Worm (Caenorhabditis elegans): ENCODE measurements around the gene cas-1.

The cas-1 gene

DNA sequence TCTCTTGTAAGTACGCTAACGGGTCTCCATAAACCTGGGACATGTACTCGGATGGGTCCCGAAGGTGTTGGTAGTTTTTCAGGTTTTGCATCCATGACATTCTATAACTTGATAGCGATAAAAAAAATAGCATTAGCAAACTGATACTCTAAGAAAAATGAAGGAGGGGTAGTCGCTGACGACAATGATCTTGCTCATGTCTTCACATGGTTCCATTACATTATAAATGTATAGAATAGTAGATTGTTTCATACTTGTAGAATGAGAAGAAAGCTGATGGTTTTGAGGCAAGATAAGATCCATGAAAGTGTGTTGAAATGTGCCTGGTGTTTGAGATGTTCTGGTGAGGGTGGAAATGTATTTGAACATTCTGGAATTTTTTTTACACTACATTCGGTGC, 6.4 kb downstream of the cas-1 start, which contains the start of gene mec-4:
Gene mec-4, minus strand, starts transcription at position 101 of the 400 bp plus-strand sequence.
- no peak for TF ChIP-seq elt-2 (tag; optimal IDR thresholded peaks at IDR 0.05)
- no peak for TF ChIP-seq sox-2 (GFP tag; IDR thresholded peaks at IDR 0.05)
- no peak for TF ChIP-seq K09A11.1 (tag; optimal IDR thresholded peaks at IDR 0.05; ENCODE audit: insufficient read depth)
- no peak for TF ChIP-seq pqm-1 (tag; optimal IDR thresholded peaks at IDR 0.05)
- TF ChIP-seq ztf-16 (tag; optimal IDR thresholded peaks at IDR 0.05), result no peak
- TF ChIP-seq ceh-48 (tag; optimal IDR thresholded peaks at IDR 0.05), result no peak

DNA sequence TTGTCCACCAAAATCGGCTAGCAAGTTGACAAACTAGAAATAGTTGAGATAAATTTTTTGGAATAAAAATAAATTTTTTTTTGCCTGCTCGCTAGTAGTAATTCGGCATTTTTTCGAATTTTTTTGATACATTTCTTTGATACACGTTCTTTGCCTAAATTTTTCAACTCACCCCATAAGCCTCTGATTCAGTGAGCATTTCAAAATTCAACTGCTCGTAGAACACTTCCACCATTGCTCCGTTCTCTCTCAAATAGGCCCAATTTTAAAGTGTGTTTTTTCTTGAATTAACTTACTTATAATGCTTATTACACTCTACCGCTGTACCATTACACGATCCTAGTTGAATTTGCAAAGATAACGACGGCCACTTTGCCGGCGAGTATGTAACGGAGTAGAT, 9.9 kb downstream of the cas-1 start:
- TF ChIP-seq T23F11.4 (GFP tag; optimal IDR thresholded peaks at IDR 0.05) (no peak), mec-3 (tag; optimal IDR thresholded peaks at IDR 0.05; ENCODE audit: borderline replicate concordance) (no peak), unc-3 (GFP tag; conservative IDR thresholded peaks at IDR 0.05) (no peak), unc-3 (tag; optimal IDR thresholded peaks at IDR 0.05) (no peak), F13H6.1 (tag; optimal IDR thresholded peaks at IDR 0.05) (no peak)

ce11 chrX:16799065-16799663, 14.3 kb downstream of the cas-1 start:
- TF ChIP-seq lim-6 (tag; optimal IDR thresholded peaks at IDR 0.05) (no peak), syd-9 (tag; optimal IDR thresholded peaks at IDR 0.05) (no peak), ceh-2 (tag; optimal IDR thresholded peaks at IDR 0.05) (no peak), nhr-232 (tag; optimal IDR thresholded peaks at IDR 0.05) (no peak), nfya-1 (tag; optimal IDR thresholded peaks at IDR 0.05) (peak; percentile 75), hlh-30 (tag; optimal IDR thresholded peaks at IDR 0.05; ENCODE audit: insufficient read depth) (peak; percentile 53), pqm-1 (tag; optimal IDR thresholded peaks at IDR 0.05) (no peak), pax-1 (tag; optimal IDR thresholded peaks at IDR 0.05) (no peak), unc-42 (tag; optimal IDR thresholded peaks at IDR 0.05) (peak; percentile 10), pros-1 (tag; optimal IDR thresholded peaks at IDR 0.05) (peak; percentile 29), ets-4 (tag; optimal IDR thresholded peaks at IDR 0.05) (no peak), ceh-6 (GFP tag; optimal IDR thresholded peaks at IDR 0.05) (no peak), hlh-15 (tag; optimal IDR thresholded peaks at IDR 0.05) (no peak), lin-11 (tag; optimal IDR thresholded peaks at IDR 0.05) (no peak), pat-9 (tag; optimal IDR thresholded peaks at IDR 0.05) (no peak), elt-2 (tag; optimal IDR thresholded peaks at IDR 0.05) (peak; percentile 20), sdc-2 (tag; optimal IDR thresholded peaks at IDR 0.05) (peak; percentile 60), pha-4 (tag; optimal IDR thresholded peaks at IDR 0.05) (no peak), zip-5 (tag; optimal IDR thresholded peaks at IDR 0.05) (no peak), hlh-6 (tag; optimal IDR thresholded peaks at IDR 0.05) (no peak), ceh-34 (tag; optimal IDR thresholded peaks at IDR 0.05) (peak; percentile 17), ceh-18 (tag; optimal IDR thresholded peaks at IDR 0.05) (peak; percentile 39), ref-2 (tag; optimal IDR thresholded peaks at IDR 0.05) (peak; percentile 42), ceh-48 (tag; optimal IDR thresholded peaks at IDR 0.05) (peak; percentile 1), ztf-16 (tag; optimal IDR thresholded peaks at IDR 0.05) (no peak), sox-4 (tag; optimal IDR thresholded peaks at IDR 0.05) (no peak), nhr-11 (tag; optimal IDR thresholded peaks at IDR 0.05) (no peak), tbx-7 (tag; optimal IDR thresholded peaks at IDR 0.05) (no peak), K02D7.2 (tag; optimal IDR thresholded peaks at IDR 0.05) (no peak), tbx-2 (tag; optimal IDR thresholded peaks at IDR 0.05) (peak; percentile 49), ceh-31 (tag; optimal IDR thresholded peaks at IDR 0.05) (peak; percentile 63), ahr-1 (tag; optimal IDR thresholded peaks at IDR 0.05) (no peak)
